Worm (Caenorhabditis elegans) whole organism, mixed stage, embryonic: Measurements from ENCODE around the gene grl-20.

Source experiments
- ces-1 ChIP-seq: fragments of 150-350 bp; optimal IDR thresholded peaks from 2 replicates; lab custom pipeline; 2014; ENCODE audit warnings: missing biosample characterization, missing genetic modification reagents, missing genetic modification characterization
- lsy-2 ChIP-seq: fragments of 150-350 bp; optimal IDR thresholded peaks from 2 replicates; lab custom pipeline; 2014; ENCODE audit warnings: missing biosample characterization, missing genetic modification characterization
- mep-1 ChIP-seq: fragments of 150-350 bp; optimal IDR thresholded peaks from 2 replicates; lab custom pipeline; 2017; ENCODE audit warnings: missing biosample characterization, missing genetic modification reagents, missing genetic modification characterization, inconsistent platforms
- nhr-12 ChIP-seq: fragments of 150-350 bp; optimal IDR thresholded peaks from 2 replicates; lab custom pipeline; 2014; ENCODE audit warnings: missing biosample characterization, missing genetic modification characterization
- nhr-76 ChIP-seq: sonication (generic microtip); optimal IDR thresholded peaks from 2 replicates; lab custom pipeline; 2017; ENCODE audit warnings: missing biosample characterization, missing genetic modification characterization
- pha-4 ChIP-seq: fragments of 150-350 bp; optimal IDR thresholded peaks from 2 replicates; lab custom pipeline; 2018; ENCODE audit warnings: missing biosample characterization, missing genetic modification reagents, missing genetic modification characterization
- sem-2 ChIP-seq: fragments of 200-800 bp; sonication (Bioruptor generic); optimal IDR thresholded peaks from 2 replicates; lab custom pipeline; 2018; ENCODE audit warnings: mild to moderate bottlenecking, missing genetic modification characterization, missing compliant biosample characterization
- snpc-4 ChIP-seq: fragments of 150-350 bp; optimal IDR thresholded peaks from 2 replicates; lab custom pipeline; 2014; ENCODE audit warnings: missing biosample characterization, missing genetic modification characterization
- unc-39 ChIP-seq: fragments of 150-350 bp; optimal IDR thresholded peaks from 2 replicates; lab custom pipeline; 2014; ENCODE audit warnings: missing biosample characterization, missing genetic modification characterization
- unc-62 ChIP-seq: fragments of 150-350 bp; optimal IDR thresholded peaks from 2 replicates; lab custom pipeline; 2014; ENCODE audit warnings: missing biosample characterization, missing genetic modification reagents, missing genetic modification characterization

ce11 chrIV:2156239-2156638 lies 27.6 kb upstream of the grl-20 start:
- TF ChIP-seq mep-1 (tag; lab: Kevin White, UChicago), result no peak
- no peak for TF ChIP-seq unc-39
- no peak for TF ChIP-seq nhr-76 (tag; lab: Kevin White, UChicago)
- no peak for TF ChIP-seq pha-4
- TF ChIP-seq snpc-4 (tag; lab: Kevin White, UChicago), result no peak
- no peak for TF ChIP-seq lsy-2 (tag; lab: Kevin White, UChicago)
- no peak for TF ChIP-seq sem-2 (GFP tag; lab: Kevin White, UChicago)
- TF ChIP-seq nhr-12, result no peak
- no peak for TF ChIP-seq unc-62 (GFP tag; lab: Kevin White, UChicago)
- no peak for TF ChIP-seq ces-1 (GFP tag; lab: Kevin White, UChicago)
